Fruit fly (Drosophila melanogaster): ENCODE results near the gene Adi1.

Gene Adi1

dm6 chr3L:10629969-10630368 lies 33.2 kb upstream of the Adi1 start, which contains the start of gene CG42536:
Gene CG42536, minus strand, starts transcription at chr3L:10630069.
- TF ChIP-seq spab (GFP tag; optimal IDR thresholded peaks at IDR 0.05) (no peak), CG4318 (GFP tag; optimal IDR thresholded peaks at IDR 0.05) (no peak), CG8119 (GFP tag; IDR thresholded peaks at IDR 0.05) (no peak), Eip93F (GFP tag; optimal IDR thresholded peaks at IDR 0.05) (no peak), Ets96B (tag; optimal IDR thresholded peaks at IDR 0.05) (no peak), CG9139 (GFP tag; optimal IDR thresholded peaks at IDR 0.05) (no peak), CG11902 (GFP tag; optimal IDR thresholded peaks at IDR 0.05) (no peak), achi (GFP tag; optimal IDR thresholded peaks at IDR 0.05) (no peak), Hr38 (GFP tag; optimal IDR thresholded peaks at IDR 0.05) (no peak), CG7368 (GFP tag; optimal IDR thresholded peaks at IDR 0.05) (no peak), ss (GFP tag; optimal IDR thresholded peaks at IDR 0.05) (no peak), CG34406 (GFP tag; optimal IDR thresholded peaks at IDR 0.05) (no peak), CG10631 (GFP tag; optimal IDR thresholded peaks at IDR 0.05) (no peak), Sox15 (GFP tag; optimal IDR thresholded peaks at IDR 0.05) (no peak), Sox14 (GFP tag; optimal IDR thresholded peaks at IDR 0.05) (no peak), Met (GFP tag; optimal IDR thresholded peaks at IDR 0.05) (no peak), CG6163 (GFP tag; IDR thresholded peaks at IDR 0.05) (no peak)

dm6 chr3L:10630885-10631359 lies 32.3 kb upstream of the Adi1 start, which contains the start of the genes CG42535, CG34001 and hay:
Gene CG42535, minus strand, starts transcription at chr3L:10630935.
Gene CG34001, plus strand, starts transcription at chr3L:10631079.
Gene hay, plus strand, starts transcription at chr3L:10631079.
- no peak for TF ChIP-seq salr (GFP tag; optimal IDR thresholded peaks at IDR 0.05)
- peak; percentile 45 for TF ChIP-seq Sox14 (GFP tag; optimal IDR thresholded peaks at IDR 0.05)

- TF ChIP-seq CG32006 (GFP tag; optimal IDR thresholded peaks at IDR 0.05) (peak; percentile 96), CG11294 (GFP tag; IDR thresholded peaks at IDR 0.05) (peak; percentile 92), svp (GFP tag) (no peak), CG6276 (GFP tag; optimal IDR thresholded peaks at IDR 0.05) (no peak), CG11902 (GFP tag; optimal IDR thresholded peaks at IDR 0.05) (peak; percentile 85), Eip78C (GFP tag) (peak; percentile 94), Ets21C (GFP tag; optimal IDR thresholded peaks at IDR 0.05) (peak; percentile 75), CG34406 (GFP tag; optimal IDR thresholded peaks at IDR 0.05) (peak; percentile 96), CG6792 (GFP tag; optimal IDR thresholded peaks at IDR 0.05) (peak; percentile 87), Eip93F (GFP tag; optimal IDR thresholded peaks at IDR 0.05) (peak; percentile 66), cyc (GFP tag; optimal IDR thresholded peaks at IDR 0.05) (peak; percentile 84), CG9139 (GFP tag; optimal IDR thresholded peaks at IDR 0.05) (peak; percentile 88), Lpt (GFP tag; optimal IDR thresholded peaks at IDR 0.05) (peak; percentile 62), spab (GFP tag; optimal IDR thresholded peaks at IDR 0.05) (peak; percentile 87), ss (GFP tag; optimal IDR thresholded peaks at IDR 0.05) (peak in 1 of 2 experiments; percentile 96), CG1621 (tag; optimal IDR thresholded peaks at IDR 0.05) (no peak), CG10631 (GFP tag; optimal IDR thresholded peaks at IDR 0.05) (peak; percentile 97), CG10669 (GFP tag; optimal IDR thresholded peaks at IDR 0.05) (peak; percentile 89), Gug (GFP tag; IDR thresholded peaks at IDR 0.05) (peak; percentile 91), CG8632 (GFP tag; optimal IDR thresholded peaks at IDR 0.05) (peak; percentile 93), achi (GFP tag; optimal IDR thresholded peaks at IDR 0.05) (peak; percentile 96), Sox15 (GFP tag; optimal IDR thresholded peaks at IDR 0.05) (peak; percentile 93), CG8319 (GFP tag; optimal IDR thresholded peaks at IDR 0.05) (peak; percentile 83), OdsH (GFP tag; optimal IDR thresholded peaks at IDR 0.05) (peak; percentile 93), Eip75B (GFP tag; optimal IDR thresholded peaks at IDR 0.05) (peak; percentile 82), CG15336 (GFP tag; IDR thresholded peaks at IDR 0.05) (peak; percentile 94), Hr4 (GFP tag; optimal IDR thresholded peaks at IDR 0.05) (no peak), CG7368 (GFP tag; optimal IDR thresholded peaks at IDR 0.05) (no peak), CG16779 (tag; optimal IDR thresholded peaks at IDR 0.05) (no peak), vri (GFP tag; optimal IDR thresholded peaks at IDR 0.05) (no peak), topi (GFP tag; optimal IDR thresholded peaks at IDR 0.05) (peak; percentile 86), eg (GFP tag; IDR thresholded peaks at IDR 0.05) (peak; percentile 94), CG6808 (GFP tag; optimal IDR thresholded peaks at IDR 0.05) (peak; percentile 88), dsx (GFP tag; optimal IDR thresholded peaks at IDR 0.05; ENCODE audit: poor library complexity, severe bottlenecking) (peak; percentile 94), fd59A (GFP tag; optimal IDR thresholded peaks at IDR 0.05) (peak; percentile 75), CG4318 (GFP tag; optimal IDR thresholded peaks at IDR 0.05) (peak; percentile 91), dac (GFP tag; optimal IDR thresholded peaks at IDR 0.05) (peak; percentile 80), CG31627 (GFP tag; optimal IDR thresholded peaks at IDR 0.05) (peak; percentile 84), Hr39 (GFP tag; optimal IDR thresholded peaks at IDR 0.05) (peak; percentile 85)
Measured at dm6 chr3L:10637819-10638218, 25.4 kb upstream of the Adi1 start, which contains the start of gene Cnep1r2. Gene Cnep1r2, plus strand, starts transcription at chr3L:10638146.
